In the genomic region with DNA sequence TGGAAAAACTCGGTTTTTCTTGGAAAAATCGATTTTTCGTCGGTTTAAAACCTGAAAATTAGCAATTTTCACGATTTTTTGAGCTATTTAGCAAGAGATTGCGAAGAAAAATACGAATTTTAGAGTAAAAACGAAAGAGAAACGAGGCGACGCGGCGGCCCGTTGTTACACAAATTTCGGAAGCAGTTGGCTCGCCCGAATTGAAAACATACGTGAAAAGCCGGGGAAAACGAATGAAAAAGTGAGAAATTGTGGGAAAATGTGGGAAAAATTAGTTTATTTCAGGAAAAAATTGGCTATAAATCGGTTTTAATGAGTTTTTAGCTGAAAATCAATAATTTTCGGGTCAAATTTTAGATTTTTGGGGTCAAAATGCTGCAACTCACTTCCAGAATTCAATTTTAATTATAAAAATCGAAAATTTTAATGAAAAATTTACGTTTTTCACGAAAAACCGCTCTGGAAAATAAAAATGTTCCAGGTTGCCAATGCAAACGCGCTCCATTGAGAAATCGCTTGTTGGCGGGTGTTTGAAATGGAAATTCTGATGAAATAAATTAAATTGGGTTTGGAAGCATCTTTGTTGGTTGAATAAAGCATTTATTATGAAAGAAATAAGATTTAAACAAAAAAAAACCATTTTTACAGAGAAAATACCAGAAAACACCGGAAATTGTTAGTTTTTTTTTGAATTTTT, we compare ENCODE assay signal across 7 worm cellular contexts.
TF ChIP-seq lines count a peak whose summit lies in the region.

A gene (minus strand): TSS at position 51 of the 697 bp plus-strand sequence.

TF ChIP-seq in whole organism, L1 larva, 84 proteins besides CTCF, POLR2A, EP300 and RAD21 (continues in another document):
- TF ChIP-seq snu-23 (GFP tag; optimal IDR thresholded peaks at IDR 0.05; lab: Kevin White, UChicago), result peak; percentile 33
- no peak for TF ChIP-seq lin-39 (tag; optimal IDR thresholded peaks at IDR 0.05; lab: Kevin White, UChicago)
- TF ChIP-seq mab-9 (GFP tag; IDR thresholded peaks at IDR 0.05; lab: Robert Waterston, UW), result no peak
- TF ChIP-seq elt-2 (tag; optimal IDR thresholded peaks at IDR 0.05; lab: Kevin White, UChicago), result no peak
- peak; percentile 91 to 97 for TF ChIP-seq lin-35 (GFP tag; optimal IDR thresholded peaks at IDR 0.05; lab: Kevin White, UChicago)
- no peak for TF ChIP-seq C34B4.2 (tag; optimal IDR thresholded peaks at IDR 0.05; lab: Kevin White, UChicago)
- TF ChIP-seq dsc-1 (tag; optimal IDR thresholded peaks at IDR 0.05; lab: Kevin White, UChicago), result peak; percentile 59
- peak; percentile 67 for TF ChIP-seq lin-15B (tag; optimal IDR thresholded peaks at IDR 0.05; lab: Kevin White, UChicago)
- TF ChIP-seq hlh-17 (GFP tag; optimal IDR thresholded peaks at IDR 0.05; lab: Kevin White, UChicago; ENCODE audit: borderline replicate concordance), result no peak
- no peak for TF ChIP-seq alr-1 (tag; optimal IDR thresholded peaks at IDR 0.05; lab: Kevin White, UChicago; ENCODE audit: borderline replicate concordance)
- peak; percentile 59 for TF ChIP-seq nhr-71 (tag; optimal IDR thresholded peaks at IDR 0.05; lab: Kevin White, UChicago)

TF ChIP-seq in whole organism, L2 larva, 48 proteins besides CTCF, POLR2A, EP300 and RAD21 (continues in another document):
- no peak for TF ChIP-seq nhr-21 (tag; optimal IDR thresholded peaks at IDR 0.05; lab: Kevin White, UChicago)
- peak; percentile 16 for TF ChIP-seq sem-4 (tag; optimal IDR thresholded peaks at IDR 0.05; lab: Kevin White, UChicago)
- peak; percentile 38 for TF ChIP-seq C34F6.9 (tag; optimal IDR thresholded peaks at IDR 0.05; lab: Kevin White, UChicago)
- TF ChIP-seq fos-1 (tag; optimal IDR thresholded peaks at IDR 0.05; lab: Kevin White, UChicago), result peak; percentile 12
- TF ChIP-seq sma-3 (GFP tag; optimal IDR thresholded peaks at IDR 0.05; lab: Kevin White, UChicago), result peak; percentile 33
- no peak for TF ChIP-seq nhr-10 (tag; optimal IDR thresholded peaks at IDR 0.05; lab: Kevin White, UChicago)
- peak; percentile 92 for TF ChIP-seq gmeb-1 (tag; optimal IDR thresholded peaks at IDR 0.05; lab: Kevin White, UChicago)
- TF ChIP-seq lin-39 (tag; optimal IDR thresholded peaks at IDR 0.05; lab: Kevin White, UChicago), result no peak
- TF ChIP-seq lsy-2 (tag; optimal IDR thresholded peaks at IDR 0.05; lab: Kevin White, UChicago), result peak; percentile 47 to 62
- peak; percentile 27 for TF ChIP-seq crh-2 (tag; optimal IDR thresholded peaks at IDR 0.05; lab: Kevin White, UChicago)
- peak; percentile 66 for TF ChIP-seq unc-55 (GFP tag; optimal IDR thresholded peaks at IDR 0.05; lab: Kevin White, UChicago)
- peak; percentile 45 for TF ChIP-seq lin-13 (GFP tag; optimal IDR thresholded peaks at IDR 0.05; lab: Kevin White, UChicago)

TF ChIP-seq in whole organism, L3 larva, 47 proteins besides CTCF, POLR2A, EP300 and RAD21:
- TF ChIP-seq nfya-1 (tag; optimal IDR thresholded peaks at IDR 0.05; lab: Kevin White, UChicago; ENCODE audit: insufficient read depth), result peak; percentile 37
- peak; percentile 33 for TF ChIP-seq pha-4 (tag; optimal IDR thresholded peaks at IDR 0.05; lab: Kevin White, UChicago)
- TF ChIP-seq lin-15B (tag; optimal IDR thresholded peaks at IDR 0.05; lab: Kevin White, UChicago), result peak; percentile 82
- TF ChIP-seq nhr-23 (tag; optimal IDR thresholded peaks at IDR 0.05; lab: Kevin White, UChicago), result peak; percentile 59
- peak; percentile 20 for TF ChIP-seq nhr-43 (tag; optimal IDR thresholded peaks at IDR 0.05; lab: Kevin White, UChicago; ENCODE audit: poor library complexity, severe bottlenecking)
- TF ChIP-seq elt-1 (tag; optimal IDR thresholded peaks at IDR 0.05; lab: Kevin White, UChicago), result no peak

TF ChIP-seq in whole organism, L4 larva, 104 proteins besides CTCF, POLR2A, EP300 and RAD21 (continues in another document):
- no peak for TF ChIP-seq spr-1 (tag; optimal IDR thresholded peaks at IDR 0.05; lab: Kevin White, UChicago)
- TF ChIP-seq lin-38 (GFP tag; IDR thresholded peaks at IDR 0.05; lab: Robert Waterston, UW), result peak; percentile 96
- peak; percentile 32 for TF ChIP-seq dve-1 (tag; optimal IDR thresholded peaks at IDR 0.05; lab: Kevin White, UChicago; ENCODE audit: insufficient read depth)
- no peak for TF ChIP-seq madf-9 (GFP tag; conservative IDR thresholded peaks at IDR 0.05; lab: Robert Waterston, UW)
- TF ChIP-seq nhr-77 (tag; optimal IDR thresholded peaks at IDR 0.05; lab: Kevin White, UChicago), result peak; percentile 10
- TF ChIP-seq mes-2 (tag; optimal IDR thresholded peaks at IDR 0.05; lab: Kevin White, UChicago; ENCODE audit: poor library complexity, severe bottlenecking), result peak; percentile 61
- TF ChIP-seq ceh-20 (GFP tag; IDR thresholded peaks at IDR 0.05; lab: Robert Waterston, UW), result no peak
- TF ChIP-seq F26F4.8 (GFP tag; conservative IDR thresholded peaks at IDR 0.05; lab: Robert Waterston, UW), result no peak
- TF ChIP-seq jun-1 (tag; optimal IDR thresholded peaks at IDR 0.05; lab: Kevin White, UChicago), result no peak
- 0 out of 2 replicates have a peak, but pooled peaks have one; percentile 11 for TF ChIP-seq hmg-1.1 (GFP tag; IDR thresholded peaks at IDR 0.05; lab: Robert Waterston, UW)
- TF ChIP-seq nhr-6 (tag; optimal IDR thresholded peaks at IDR 0.05; lab: Kevin White, UChicago), result peak; percentile 15
- peak in 1 of 2 experiments; percentile 55 for TF ChIP-seq lsy-2 (tag; optimal IDR thresholded peaks at IDR 0.05; lab: Kevin White, UChicago)
- no peak for TF ChIP-seq dmd-9 (GFP tag; IDR thresholded peaks at IDR 0.05; lab: Robert Waterston, UW)

TF ChIP-seq in whole organism, late embryonic, 69 proteins besides CTCF, POLR2A, EP300 and RAD21:
- TF ChIP-seq lin-11 (tag; optimal IDR thresholded peaks at IDR 0.05; lab: Kevin White, UChicago) (no peak), che-1 (tag; optimal IDR thresholded peaks at IDR 0.05; lab: Kevin White, UChicago) (peak; percentile 28)

TF ChIP-seq in whole organism, mixed stage, embryonic, 35 proteins besides CTCF, POLR2A, EP300 and RAD21 (continues in another document):
- TF ChIP-seq zip-8 (tag; optimal IDR thresholded peaks at IDR 0.05; lab: Kevin White, UChicago), result no peak
- no peak for TF ChIP-seq sem-2 (GFP tag; optimal IDR thresholded peaks at IDR 0.05; lab: Kevin White, UChicago)
- no peak for TF ChIP-seq ham-2 (GFP tag; optimal IDR thresholded peaks at IDR 0.05; lab: Kevin White, UChicago)
- TF ChIP-seq flh-1 (GFP tag; optimal IDR thresholded peaks at IDR 0.05; lab: Kevin White, UChicago), result no peak
- no peak for TF ChIP-seq tbx-8 (GFP tag; optimal IDR thresholded peaks at IDR 0.05; lab: Kevin White, UChicago)
- no peak for TF ChIP-seq sptf-1 (tag; optimal IDR thresholded peaks at IDR 0.05; lab: Kevin White, UChicago)
- TF ChIP-seq drap-1 (GFP tag; optimal IDR thresholded peaks at IDR 0.05; lab: Kevin White, UChicago), result no peak
- TF ChIP-seq M03D4.4 (tag; optimal IDR thresholded peaks at IDR 0.05; lab: Kevin White, UChicago), result no peak
- TF ChIP-seq lsy-2 (tag; optimal IDR thresholded peaks at IDR 0.05; lab: Kevin White, UChicago), result peak; percentile 45
- TF ChIP-seq elt-1 (tag; optimal IDR thresholded peaks at IDR 0.05; lab: Kevin White, UChicago; ENCODE audit: borderline replicate concordance, insufficient read depth), result no peak
- no peak for TF ChIP-seq ceh-39 (tag; optimal IDR thresholded peaks at IDR 0.05; lab: Kevin White, UChicago)
- TF ChIP-seq nhr-2 (tag; optimal IDR thresholded peaks at IDR 0.05; lab: Kevin White, UChicago), result no peak
- no peak for TF ChIP-seq bed-3 (GFP tag; optimal IDR thresholded peaks at IDR 0.05; lab: Kevin White, UChicago)
- peak; percentile 46 for TF ChIP-seq mep-1 (tag; optimal IDR thresholded peaks at IDR 0.05; lab: Kevin White, UChicago)
- no peak for TF ChIP-seq mab-5 (tag; optimal IDR thresholded peaks at IDR 0.05; lab: Kevin White, UChicago)
- TF ChIP-seq unc-39 (tag; optimal IDR thresholded peaks at IDR 0.05; lab: Kevin White, UChicago), result no peak
- no peak for TF ChIP-seq ceh-43 (GFP tag; optimal IDR thresholded peaks at IDR 0.05; lab: Kevin White, UChicago)
- TF ChIP-seq lin-13 (tag; optimal IDR thresholded peaks at IDR 0.05; lab: Kevin White, UChicago), result peak; percentile 25
- no peak for TF ChIP-seq blmp-1 (tag; optimal IDR thresholded peaks at IDR 0.05; lab: Kevin White, UChicago)
- TF ChIP-seq unc-62 (GFP tag; optimal IDR thresholded peaks at IDR 0.05; lab: Kevin White, UChicago), result no peak
- no peak for TF ChIP-seq nhr-237 (tag; optimal IDR thresholded peaks at IDR 0.05; lab: Kevin White, UChicago)

TF ChIP-seq in whole organism, young adult, 124 proteins besides CTCF, POLR2A, EP300 and RAD21:
- peak; percentile 94 for TF ChIP-seq mcd-1 (GFP tag; IDR thresholded peaks at IDR 0.05; lab: Robert Waterston, UW)
- TF ChIP-seq nfyb-1 (GFP tag; IDR thresholded peaks at IDR 0.05; lab: Robert Waterston, UW), result 0 out of 2 replicates have a peak, but pooled peaks have one; percentile 12
- TF ChIP-seq dpl-1 (GFP tag; optimal IDR thresholded peaks at IDR 0.05; lab: Kevin White, UChicago), result peak; percentile 54
- peak; percentile 24; the same call in 1 of the 2 replicates for TF ChIP-seq F33H1.4 (GFP tag; IDR thresholded peaks at IDR 0.05; lab: Robert Waterston, UW)
- peak; percentile 41 for TF ChIP-seq F23B12.7 (tag; optimal IDR thresholded peaks at IDR 0.05; lab: Kevin White, UChicago; ENCODE audit: insufficient read depth)
- TF ChIP-seq hlh-12 (tag; optimal IDR thresholded peaks at IDR 0.05; lab: Kevin White, UChicago), result no peak
- peak; percentile 31 for TF ChIP-seq lin-40 (tag; optimal IDR thresholded peaks at IDR 0.05; lab: Kevin White, UChicago)
- no peak for TF ChIP-seq rcor-1 (GFP tag; IDR thresholded peaks at IDR 0.05; lab: Robert Waterston, UW)
- 0 out of 2 replicates have a peak, but pooled peaks have one; percentile 19 for TF ChIP-seq ceh-91 (GFP tag; IDR thresholded peaks at IDR 0.05; lab: Robert Waterston, UW)
- TF ChIP-seq cebp-1 (GFP tag; IDR thresholded peaks at IDR 0.05; lab: Robert Waterston, UW), result 0 out of 2 replicates have a peak, but pooled peaks have one; percentile 13
- peak; percentile 72 for TF ChIP-seq cebp-1 (tag; optimal IDR thresholded peaks at IDR 0.05; lab: Kevin White, UChicago)
- peak; percentile 77 for TF ChIP-seq efl-1 (GFP tag; optimal IDR thresholded peaks at IDR 0.05; lab: Kevin White, UChicago)
- TF ChIP-seq D2030.7 (GFP tag; IDR thresholded peaks at IDR 0.05; lab: Robert Waterston, UW), result no peak
- no peak for TF ChIP-seq snpc-1.1 (tag; optimal IDR thresholded peaks at IDR 0.05; lab: Kevin White, UChicago; ENCODE audit: insufficient read depth)
- TF ChIP-seq lin-54 (GFP tag; optimal IDR thresholded peaks at IDR 0.05; lab: Kevin White, UChicago), result peak; percentile 94
- TF ChIP-seq hmg-1.2 (GFP tag; IDR thresholded peaks at IDR 0.05; lab: Robert Waterston, UW), result peak; percentile 8; the same call in 1 of the 2 replicates
- peak in 2 of 3 experiments; percentile 52 to 92 for TF ChIP-seq lin-35 (GFP tag; optimal IDR thresholded peaks at IDR 0.05; lab: Kevin White, UChicago)
